Worm (Caenorhabditis elegans) whole organism, L4 larva: ENCODE data around the gene srd-44.

Experiments used
- T26A8.4 ChIP-seq: fragments of 200-800 bp; sonication (Bioruptor generic); IDR thresholded peaks from 2 replicates; pipeline ENCODE4 v1.3.6; 2022; ENCODE audit warnings: missing genetic modification characterization, missing compliant biosample characterization
- lin-13 ChIP-seq: fragments of 150-350 bp; optimal IDR thresholded peaks from 2 replicates; lab custom pipeline; 2014; ENCODE audit warnings: missing biosample characterization, missing genetic modification reagents, missing genetic modification characterization
- lin-15B ChIP-seq: fragments of 150-350 bp; sonication (generic microtip); optimal IDR thresholded peaks from 3 replicates; lab custom pipeline; 2014; ENCODE audit warnings: missing biosample characterization, missing genetic modification characterization
- mdl-1 ChIP-seq, 2 experiments: fragments of 150-350 bp in 1 of 2; sonication (generic microtip) in 1 of 2; optimal IDR thresholded peaks; 2 replicates each; lab custom pipeline; 2014 to 2017; ENCODE audit warnings: missing biosample characterization in 2 of 2, missing genetic modification characterization in 2 of 2
- nhr-237 ChIP-seq: sonication (generic microtip); optimal IDR thresholded peaks from 2 replicates; lab custom pipeline; 2017; ENCODE audit warnings: missing biosample characterization, missing genetic modification characterization
- nhr-77 ChIP-seq: fragments of 150-350 bp; optimal IDR thresholded peaks from 2 replicates; lab custom pipeline; 2014; ENCODE audit warnings: missing biosample characterization, missing genetic modification characterization
- set-16 ChIP-seq: fragments of 200-800 bp; sonication (Bioruptor generic); IDR thresholded peaks from 2 replicates; pipeline ENCODE4 v1.3.6; 2022; ENCODE audit warnings: missing genetic modification reagents, missing genetic modification characterization, missing compliant biosample characterization
- ztf-11 ChIP-seq: fragments of 150-350 bp; optimal IDR thresholded peaks from 2 replicates; lab custom pipeline; 2014; ENCODE audit warnings: missing biosample characterization, missing genetic modification characterization

DNA sequence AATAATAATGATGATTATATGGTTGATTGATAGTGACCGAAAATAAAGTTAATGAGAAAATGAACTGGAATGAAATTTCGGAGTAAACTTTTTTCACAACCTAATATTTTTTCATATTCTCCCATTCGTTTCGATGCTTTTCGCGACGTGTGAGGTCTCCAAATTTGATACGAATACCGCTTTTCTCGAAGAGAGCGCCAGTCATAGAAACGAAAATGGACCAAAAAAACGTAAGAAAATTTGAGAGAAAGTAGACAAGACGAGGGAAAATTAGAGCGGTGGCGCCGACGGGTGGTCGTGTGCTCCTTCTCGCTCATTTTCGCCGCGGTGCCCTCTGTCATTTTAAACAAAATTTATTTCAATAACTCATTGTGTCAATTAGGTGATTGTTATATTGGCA, 23.8 kb upstream of the srd-44 start:
- TF ChIP-seq ztf-11 (tag; lab: Kevin White, UChicago) (no peak), nhr-237 (tag; lab: Kevin White, UChicago) (no peak), mdl-1 (tag; optimal IDR thresholded peaks at IDR 0.05; lab: Kevin White, UChicago) (no peak), nhr-77 (tag; lab: Kevin White, UChicago) (no peak), lin-15B (tag; lab: Kevin White, UChicago) (no peak), lin-13 (no peak), set-16 (no peak), T26A8.4 (GFP tag; lab: Robert Waterston, UW) (no peak)
